Worm (Caenorhabditis elegans): ENCODE measurements around the gene F36H5.10.

- no peak for TF ChIP-seq tbx-11 (GFP tag; IDR thresholded peaks at IDR 0.05)
- no peak for TF ChIP-seq tbx-37 (GFP tag; conservative IDR thresholded peaks at IDR 0.05)
- TF ChIP-seq tra-4 (tag; optimal IDR thresholded peaks at IDR 0.05) = no peak
Measured at ce11 chrII:1806358-1806757, 49.2 kb downstream of the F36H5.10 start, which contains the start of gene C08F1.12.

Measured in whole organism, early embryonic.